Worm (Caenorhabditis elegans) whole organism, young adult: ENCODE results near the gene C46A5.6.

Source experiments
- B0336.3 ChIP-seq: fragments of 200-800 bp; sonication (Bioruptor generic); IDR thresholded peaks from 2 replicates; pipeline ENCODE4 v1.3.6; 2022; ENCODE audit warnings: missing genetic modification characterization, missing compliant biosample characterization
- F10E7.11 ChIP-seq: sonication (generic microtip); optimal IDR thresholded peaks from 2 replicates; lab custom pipeline; 2017; ENCODE audit warnings: mild to moderate bottlenecking, missing genetic modification characterization, moderate library complexity, missing compliant biosample characterization
- F22D6.2 ChIP-seq: sonication (generic microtip); optimal IDR thresholded peaks from 2 replicates; lab custom pipeline; 2016; ENCODE audit warnings: mild to moderate bottlenecking, missing genetic modification characterization, missing compliant biosample characterization
- F23B12.7 ChIP-seq: sonication (generic microtip); optimal IDR thresholded peaks from 2 replicates; lab custom pipeline; 2017; ENCODE audit warnings: missing genetic modification characterization, mild to moderate bottlenecking, missing compliant biosample characterization, antibody characterized with exemption, moderate library complexity; ENCODE audit not compliant: insufficient read depth
- F37B4.10 ChIP-seq: fragments of 200-800 bp; sonication (Bioruptor generic); IDR thresholded peaks from 2 replicates; pipeline ENCODE4 v1.3.6; 2022; ENCODE audit warnings: missing genetic modification characterization, missing compliant biosample characterization
- F55B11.4 ChIP-seq: sonication (generic microtip); optimal IDR thresholded peaks from 2 replicates; lab custom pipeline; 2016; ENCODE audit warnings: missing compliant biosample characterization, missing genetic modification characterization, borderline replicate concordance; ENCODE audit not compliant: insufficient read depth
- T26A5.8 ChIP-seq: sonication (generic microtip); optimal IDR thresholded peaks from 2 replicates; lab custom pipeline; 2016; ENCODE audit warnings: missing genetic modification characterization, missing compliant biosample characterization
- Y53G8AR.9 ChIP-seq: fragments of 200-800 bp; sonication (Bioruptor generic); conservative IDR thresholded peaks from 2 replicates; pipeline ENCODE4 v1.3.6; 2022; ENCODE audit warnings: missing genetic modification reagents, missing genetic modification characterization, missing compliant biosample characterization
- Y67H2A.10 ChIP-seq: fragments of 200-800 bp; sonication (Bioruptor generic); conservative IDR thresholded peaks from 2 replicates; pipeline ENCODE4 v1.3.6; 2022; ENCODE audit warnings: missing genetic modification reagents, missing genetic modification characterization, missing compliant biosample characterization
- Y95B8A.8 ChIP-seq: fragments of 200-800 bp; sonication (Bioruptor generic); IDR thresholded peaks from 2 replicates; pipeline ENCODE4 v1.3.6; 2022; ENCODE audit warnings: missing genetic modification reagents, missing genetic modification characterization, missing compliant biosample characterization
- ZK185.1 ChIP-seq: sonication (generic microtip); optimal IDR thresholded peaks from 2 replicates; lab custom pipeline; 2016; ENCODE audit warnings: mild to moderate bottlenecking, missing genetic modification characterization, missing compliant biosample characterization; ENCODE audit not compliant: poor library complexity, severe bottlenecking
- atf-7 ChIP-seq: sonication (generic microtip); optimal IDR thresholded peaks from 2 replicates; lab custom pipeline; 2017; ENCODE audit warnings: mild to moderate bottlenecking, missing genetic modification characterization, missing compliant biosample characterization
- attf-6 ChIP-seq: fragments of 200-800 bp; sonication (Bioruptor generic); IDR thresholded peaks from 2 replicates; pipeline ENCODE4 v1.3.6; 2022; ENCODE audit warnings: missing genetic modification reagents, missing genetic modification characterization, missing compliant biosample characterization
- bed-1 ChIP-seq: fragments of 200-800 bp; sonication (Bioruptor generic); IDR thresholded peaks from 2 replicates; pipeline ENCODE4 v1.3.6; 2022; ENCODE audit warnings: missing genetic modification reagents, missing genetic modification characterization, missing compliant biosample characterization
- ceh-79 ChIP-seq: sonication (generic microtip); optimal IDR thresholded peaks from 2 replicates; lab custom pipeline; 2017; ENCODE audit warnings: mild to moderate bottlenecking, missing genetic modification characterization, missing compliant biosample characterization
- chd-7 ChIP-seq: sonication (generic microtip); optimal IDR thresholded peaks from 2 replicates; lab custom pipeline; 2016; ENCODE audit warnings: mild to moderate bottlenecking, missing genetic modification characterization, moderate library complexity, missing compliant biosample characterization
- dpff-1 ChIP-seq: sonication (generic microtip); optimal IDR thresholded peaks from 2 replicates; lab custom pipeline; 2017; ENCODE audit warnings: mild to moderate bottlenecking, missing genetic modification characterization, missing compliant biosample characterization
- egl-18 ChIP-seq: fragments of 200-800 bp; sonication (Bioruptor generic); IDR thresholded peaks from 2 replicates; pipeline ENCODE4 v1.3.6; 2022; ENCODE audit warnings: missing genetic modification reagents, missing genetic modification characterization, missing compliant biosample characterization
- egl-44 ChIP-seq: fragments of 200-800 bp; sonication (Bioruptor generic); IDR thresholded peaks from 2 replicates; pipeline ENCODE4 v1.3.6; 2022; ENCODE audit warnings: missing genetic modification reagents, missing genetic modification characterization, missing compliant biosample characterization
- ekl-4 ChIP-seq: fragments of 200-800 bp; sonication (Bioruptor generic); IDR thresholded peaks from 2 replicates; pipeline ENCODE4 v1.3.6; 2022; ENCODE audit warnings: missing genetic modification reagents, missing genetic modification characterization, missing compliant biosample characterization
- ets-4 ChIP-seq: fragments of 200-800 bp; sonication (Bioruptor generic); optimal IDR thresholded peaks from 2 replicates; lab custom pipeline; 2018; ENCODE audit warnings: mild to moderate bottlenecking, missing genetic modification characterization, missing compliant biosample characterization
- hlh-26 ChIP-seq: fragments of 200-800 bp; sonication (Bioruptor generic); conservative IDR thresholded peaks from 2 replicates; pipeline ENCODE4 v1.3.6; 2022; ENCODE audit warnings: missing genetic modification reagents, missing genetic modification characterization, missing compliant biosample characterization
- let-526 ChIP-seq: fragments of 200-800 bp; sonication (Bioruptor generic); IDR thresholded peaks from 2 replicates; pipeline ENCODE4 v1.3.6; 2022; ENCODE audit warnings: missing genetic modification reagents, missing genetic modification characterization, missing compliant biosample characterization
- lin-26 ChIP-seq: fragments of 200-800 bp; sonication (Bioruptor generic); IDR thresholded peaks from 2 replicates; pipeline ENCODE4 v1.3.6; 2022; ENCODE audit warnings: missing genetic modification reagents, missing genetic modification characterization, missing compliant biosample characterization
- lin-35 ChIP-seq, 3 experiments: fragments of 150-350 bp in 2 of 3; sonication (generic microtip) in 1 of 3; optimal IDR thresholded peaks; 2 replicates each; lab custom pipeline; 2014 to 2018; ENCODE audit warnings: missing biosample characterization in 3 of 3, missing genetic modification characterization in 3 of 3, missing genetic modification reagents in 3 of 3
- lir-1 ChIP-seq: fragments of 200-800 bp; sonication (Bioruptor generic); conservative IDR thresholded peaks from 2 replicates; pipeline ENCODE4 v1.3.6; 2022; ENCODE audit warnings: missing genetic modification reagents, missing genetic modification characterization, missing compliant biosample characterization
- madf-3 ChIP-seq: fragments of 200-800 bp; sonication (Bioruptor generic); IDR thresholded peaks from 2 replicates; pipeline ENCODE4 v1.3.6; 2022; ENCODE audit warnings: missing genetic modification reagents, missing genetic modification characterization, missing compliant biosample characterization
- madf-6 ChIP-seq: fragments of 200-800 bp; sonication (Bioruptor generic); IDR thresholded peaks from 2 replicates; pipeline ENCODE4 v1.3.6; 2022; ENCODE audit warnings: missing genetic modification reagents, missing genetic modification characterization, missing compliant biosample characterization
- madf-8 ChIP-seq: fragments of 200-800 bp; sonication (Bioruptor generic); conservative IDR thresholded peaks from 2 replicates; pipeline ENCODE4 v1.3.6; 2022; ENCODE audit warnings: missing genetic modification reagents, missing genetic modification characterization, missing compliant biosample characterization
- mes-4 ChIP-seq: sonication (generic microtip); optimal IDR thresholded peaks from 2 replicates; lab custom pipeline; 2016; ENCODE audit warnings: missing genotype, missing genetic modification characterization, missing compliant biosample characterization
- nfyb-1 ChIP-seq: fragments of 200-800 bp; sonication (Bioruptor generic); IDR thresholded peaks from 2 replicates; pipeline ENCODE4 v1.3.6; 2022; ENCODE audit warnings: missing genetic modification reagents, missing genetic modification characterization, missing compliant biosample characterization
- nhr-27 ChIP-seq: fragments of 200-800 bp; sonication (Bioruptor generic); optimal IDR thresholded peaks from 2 replicates; lab custom pipeline; 2018; ENCODE audit warnings: mild to moderate bottlenecking, missing genetic modification characterization, moderate library complexity, missing compliant biosample characterization
- rcor-1 ChIP-seq: fragments of 200-800 bp; sonication (Bioruptor generic); IDR thresholded peaks from 2 replicates; pipeline ENCODE4 v1.3.6; 2022; ENCODE audit warnings: missing genetic modification reagents, missing genetic modification characterization, missing compliant biosample characterization
- repo-1 ChIP-seq: sonication (generic microtip); optimal IDR thresholded peaks from 2 replicates; lab custom pipeline; 2017; ENCODE audit warnings: mild to moderate bottlenecking, missing genetic modification characterization, missing compliant biosample characterization
- sea-2 ChIP-seq: fragments of 200-800 bp; sonication (Bioruptor generic); IDR thresholded peaks from 2 replicates; pipeline ENCODE4 v1.3.6; 2022; ENCODE audit warnings: missing genetic modification characterization, missing compliant biosample characterization
- snpc-1.1 ChIP-seq: sonication (generic microtip); optimal IDR thresholded peaks from 2 replicates; lab custom pipeline; 2017; ENCODE audit warnings: missing genetic modification characterization, mild to moderate bottlenecking, missing compliant biosample characterization, antibody characterized with exemption, moderate library complexity, missing genotype, missing genetic modification reagents; ENCODE audit not compliant: insufficient read depth
- snpc-1.3 ChIP-seq: sonication (generic microtip); optimal IDR thresholded peaks from 2 replicates; lab custom pipeline; 2017; ENCODE audit warnings: missing genetic modification characterization, mild to moderate bottlenecking, missing compliant biosample characterization, antibody characterized with exemption, moderate library complexity, missing genotype, missing genetic modification reagents; ENCODE audit not compliant: insufficient read depth
- snpc-3.4 ChIP-seq: sonication (generic microtip); optimal IDR thresholded peaks from 2 replicates; lab custom pipeline; 2017; ENCODE audit warnings: missing genetic modification characterization, mild to moderate bottlenecking, missing compliant biosample characterization, antibody characterized with exemption, moderate library complexity, missing genotype, missing genetic modification reagents
- snpc-4 ChIP-seq, 5 experiments: fragments of 150-350 bp in 1 of 5; sonication (generic microtip) in 4 of 5; optimal IDR thresholded peaks; 2 replicates each; lab custom pipeline; 2014 to 2018; ENCODE audit warnings: missing genetic modification characterization in 5 of 5, missing biosample characterization in 3 of 5, antibody characterized with exemption in 2 of 5, mild to moderate bottlenecking in 2 of 5, missing compliant biosample characterization in 2 of 5, missing genotype in 2 of 5, moderate library complexity in 2 of 5, missing genetic modification reagents in 1 of 5
- somi-1 ChIP-seq: fragments of 200-800 bp; sonication (Bioruptor generic); optimal IDR thresholded peaks from 2 replicates; lab custom pipeline; 2018; ENCODE audit warnings: mild to moderate bottlenecking, missing genetic modification characterization, missing compliant biosample characterization
- tbx-9 ChIP-seq: sonication (generic microtip); optimal IDR thresholded peaks from 2 replicates; lab custom pipeline; 2016; ENCODE audit warnings: borderline replicate concordance, missing genetic modification characterization, inconsistent platforms, missing compliant biosample characterization
- tlf-1 ChIP-seq: fragments of 200-800 bp; sonication (Bioruptor generic); optimal IDR thresholded peaks from 2 replicates; lab custom pipeline; 2018; ENCODE audit warnings: mild to moderate bottlenecking, missing genetic modification characterization, missing compliant biosample characterization
- unc-62 ChIP-seq: fragments of 150-350 bp; optimal IDR thresholded peaks from 2 replicates; lab custom pipeline; 2014; ENCODE audit warnings: missing biosample characterization, missing genetic modification reagents, missing genetic modification characterization
- ztf-22 ChIP-seq: fragments of 200-800 bp; sonication (Bioruptor generic); optimal IDR thresholded peaks from 2 replicates; lab custom pipeline; 2018; ENCODE audit warnings: mild to moderate bottlenecking, missing genetic modification characterization, moderate library complexity, missing compliant biosample characterization
- ztf-25 ChIP-seq: fragments of 200-800 bp; sonication (Bioruptor generic); IDR thresholded peaks from 2 replicates; pipeline ENCODE4 v1.3.6; 2022; ENCODE audit warnings: missing genetic modification reagents, missing genetic modification characterization, missing compliant biosample characterization
- ztf-26 ChIP-seq: sonication (generic microtip); optimal IDR thresholded peaks from 2 replicates; lab custom pipeline; 2017; ENCODE audit warnings: missing genetic modification characterization, missing compliant biosample characterization
- ztf-6 ChIP-seq: fragments of 200-800 bp; sonication (Bioruptor generic); IDR thresholded peaks from 2 replicates; pipeline ENCODE4 v1.3.6; 2022; ENCODE audit warnings: missing genetic modification reagents, missing genetic modification characterization, missing compliant biosample characterization

Gene C46A5.6

DNA sequence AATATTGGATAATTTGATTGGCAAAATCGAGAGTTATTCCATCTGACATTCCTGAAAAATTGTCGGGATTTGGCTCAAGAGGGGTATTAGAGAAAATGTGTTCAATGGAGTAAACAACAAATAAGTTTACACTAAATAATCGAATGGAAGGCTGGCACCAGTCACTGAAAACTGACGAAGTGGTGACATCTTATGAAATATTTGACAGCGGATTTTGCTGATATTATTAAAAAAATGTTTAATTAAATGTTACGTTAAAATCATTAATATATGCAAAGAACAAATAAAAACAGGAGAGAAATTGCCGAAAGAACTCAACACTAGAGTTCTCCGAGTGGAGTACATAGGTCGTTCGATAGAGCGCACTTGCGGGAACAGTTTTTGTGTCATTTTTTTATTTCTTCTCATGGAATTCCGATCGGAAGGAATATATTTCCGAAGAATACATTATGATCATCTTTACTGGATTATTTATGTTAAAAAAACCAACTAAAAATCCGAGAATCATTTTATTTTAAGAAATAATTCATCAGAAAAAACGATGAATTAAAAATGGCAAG lies 21.9 kb upstream of the C46A5.6 start, which contains the start of gene tag-322 (continued):
- TF ChIP-seq ZK185.1 (tag; lab: Kevin White, UChicago) (peak; percentile 35), ztf-25 (no peak), mes-4 (tag; lab: Kevin White, UChicago) (no peak), unc-62 (GFP tag; lab: Kevin White, UChicago) (no peak), F37B4.10 (no peak), ekl-4 (GFP tag; lab: Robert Waterston, UW) (peak; percentile 50; the same call in 1 of the 2 replicates), tlf-1 (GFP tag; lab: Kevin White, UChicago) (no peak), egl-18 (GFP tag; lab: Robert Waterston, UW) (no peak), snpc-1.1 (tag; lab: Kevin White, UChicago) (no peak), T26A5.8 (no peak), ztf-26 (no peak), F10E7.11 (tag; lab: Kevin White, UChicago) (no peak), F23B12.7 (tag; lab: Kevin White, UChicago) (peak; percentile 28), lir-1 (GFP tag; lab: Robert Waterston, UW) (no peak), hlh-26 (GFP tag; lab: Robert Waterston, UW) (no peak), ceh-79 (tag; lab: Kevin White, UChicago) (no peak), dpff-1 (tag; lab: Kevin White, UChicago) (no peak), ets-4 (GFP tag; lab: Kevin White, UChicago) (no peak), sea-2 (GFP tag; lab: Robert Waterston, UW) (no peak), chd-7 (tag; lab: Kevin White, UChicago) (no peak), let-526 (GFP tag; lab: Robert Waterston, UW) (no peak), Y95B8A.8 (no peak), Y67H2A.10 (GFP tag; lab: Robert Waterston, UW) (no peak), tbx-9 (tag; lab: Kevin White, UChicago) (no peak), snpc-4 (GFP tag; optimal IDR thresholded peaks at IDR 0.05; lab: Kevin White, UChicago) (no peak), snpc-4 (tag; optimal IDR thresholded peaks at IDR 0.05; lab: Kevin White, UChicago) (peak in 2 of 4 experiments; percentile 19 to 42), attf-6 (GFP tag; lab: Robert Waterston, UW) (no peak), snpc-3.4 (tag; lab: Kevin White, UChicago) (no peak), somi-1 (GFP tag; lab: Kevin White, UChicago) (no peak), ztf-6 (GFP tag; lab: Robert Waterston, UW) (no peak), madf-6 (GFP tag; lab: Robert Waterston, UW) (peak; percentile 59), lin-35 (GFP tag; optimal IDR thresholded peaks at IDR 0.05; lab: Kevin White, UChicago) (peak in 1 of 3 experiments; percentile 62), repo-1 (tag; lab: Kevin White, UChicago) (no peak), B0336.3 (GFP tag; lab: Robert Waterston, UW) (0 out of 2 replicates have a peak, but pooled peaks have one; percentile 39), rcor-1 (GFP tag; lab: Robert Waterston, UW) (no peak), madf-3 (GFP tag; lab: Robert Waterston, UW) (no peak), egl-44 (GFP tag; lab: Robert Waterston, UW) (no peak), madf-8 (GFP tag; lab: Robert Waterston, UW) (no peak), atf-7 (tag; lab: Kevin White, UChicago) (no peak), Y53G8AR.9 (GFP tag; lab: Robert Waterston, UW) (no peak), bed-1 (GFP tag; lab: Robert Waterston, UW) (no peak), ztf-22 (GFP tag; lab: Kevin White, UChicago) (no peak), snpc-1.3 (tag; lab: Kevin White, UChicago) (peak; percentile 58), F22D6.2 (no peak), nfyb-1 (peak; percentile 62; the same call in 1 of the 2 replicates), nhr-27 (tag; lab: Kevin White, UChicago) (no peak), lin-26 (GFP tag; lab: Robert Waterston, UW) (no peak), F55B11.4 (tag; lab: Kevin White, UChicago) (no peak)
